Worm (Caenorhabditis elegans): ENCODE data around the gene bca-1.

bca-1 gene

ce11 chrX:6250866-6251265, 46.3 kb upstream of the bca-1 start:
- no peak for TF ChIP-seq pag-3 (tag; optimal IDR thresholded peaks at IDR 0.05; ENCODE audit: borderline replicate concordance)
- no peak for TF ChIP-seq ceh-9 (tag; optimal IDR thresholded peaks at IDR 0.05)
- TF ChIP-seq pqm-1 (tag; optimal IDR thresholded peaks at IDR 0.05) = no peak
- no peak for TF ChIP-seq T23F11.4 (GFP tag; optimal IDR thresholded peaks at IDR 0.05)
- peak; percentile 19 for TF ChIP-seq ceh-31 (tag; optimal IDR thresholded peaks at IDR 0.05)
- no peak for TF ChIP-seq hlh-6 (tag; optimal IDR thresholded peaks at IDR 0.05)
- peak; percentile 97 for TF ChIP-seq unc-42 (tag; optimal IDR thresholded peaks at IDR 0.05)
- TF ChIP-seq pros-1 (tag; optimal IDR thresholded peaks at IDR 0.05) = no peak
- no peak for TF ChIP-seq zip-5 (tag; optimal IDR thresholded peaks at IDR 0.05)

DNA sequence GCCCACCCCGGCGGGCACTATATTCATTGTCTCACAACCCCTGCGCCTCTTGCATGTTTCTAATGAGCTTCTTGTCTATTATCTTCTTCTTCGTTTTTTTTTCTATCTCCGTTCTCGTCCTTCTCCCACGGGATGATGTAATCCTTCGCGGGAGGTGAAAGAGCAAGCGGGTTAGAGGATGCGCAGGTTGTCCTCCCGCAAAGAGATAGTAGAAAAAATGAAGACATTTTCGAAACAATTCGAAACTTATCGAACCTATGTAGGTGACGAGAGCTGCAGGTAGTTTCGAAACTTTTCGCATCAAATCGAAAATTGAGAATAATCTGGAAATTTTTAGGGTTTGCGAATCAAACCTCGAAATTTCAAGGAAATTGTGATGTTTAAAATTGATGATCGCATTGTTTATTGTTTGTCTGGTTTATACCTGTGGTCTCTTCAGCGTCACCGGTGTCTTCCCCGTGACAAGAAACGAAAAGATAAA, 45.8 kb upstream of the bca-1 start:
- peak; percentile 25 for TF ChIP-seq tbx-2 (tag; optimal IDR thresholded peaks at IDR 0.05)
- TF ChIP-seq ceh-18 (tag; optimal IDR thresholded peaks at IDR 0.05) = peak; percentile 73
- TF ChIP-seq hlh-30 (tag; optimal IDR thresholded peaks at IDR 0.05; ENCODE audit: insufficient read depth) = no peak

- TF ChIP-seq C08G9.2 (tag; optimal IDR thresholded peaks at IDR 0.05) (no peak), ceh-31 (tag; optimal IDR thresholded peaks at IDR 0.05) (peak; percentile 28)
Observed at ce11 chrX:6248778-6249658, 44.5 kb upstream of the bca-1 start.

- TF ChIP-seq ceh-6 (GFP tag; optimal IDR thresholded peaks at IDR 0.05) (no peak), unc-42 (tag; optimal IDR thresholded peaks at IDR 0.05) (peak; percentile 43), dve-1 (tag; optimal IDR thresholded peaks at IDR 0.05) (no peak)
Observed at ce11 chrX:6247869-6248268, 43.3 kb upstream of the bca-1 start.

- TF ChIP-seq mec-3 (tag; optimal IDR thresholded peaks at IDR 0.05; ENCODE audit: borderline replicate concordance) (no peak), pha-2 (tag; optimal IDR thresholded peaks at IDR 0.05) (no peak), nhr-11 (tag; optimal IDR thresholded peaks at IDR 0.05) (no peak), npax-4 (tag; optimal IDR thresholded peaks at IDR 0.05) (no peak), elt-4 (tag; optimal IDR thresholded peaks at IDR 0.05) (no peak), lin-11 (tag; optimal IDR thresholded peaks at IDR 0.05) (no peak), nhr-232 (tag; optimal IDR thresholded peaks at IDR 0.05) (no peak)
Observed at ce11 chrX:6247013-6247412, 42.5 kb upstream of the bca-1 start.

- TF ChIP-seq ceh-24 (tag; optimal IDR thresholded peaks at IDR 0.05) (no peak), pha-2 (tag; optimal IDR thresholded peaks at IDR 0.05) (no peak), fkh-10 (GFP tag; optimal IDR thresholded peaks at IDR 0.05) (no peak), ceh-9 (tag; optimal IDR thresholded peaks at IDR 0.05) (no peak), ceh-48 (tag; optimal IDR thresholded peaks at IDR 0.05) (no peak)
Observed at ce11 chrX:6245499-6245898, 41.0 kb upstream of the bca-1 start.

DNA sequence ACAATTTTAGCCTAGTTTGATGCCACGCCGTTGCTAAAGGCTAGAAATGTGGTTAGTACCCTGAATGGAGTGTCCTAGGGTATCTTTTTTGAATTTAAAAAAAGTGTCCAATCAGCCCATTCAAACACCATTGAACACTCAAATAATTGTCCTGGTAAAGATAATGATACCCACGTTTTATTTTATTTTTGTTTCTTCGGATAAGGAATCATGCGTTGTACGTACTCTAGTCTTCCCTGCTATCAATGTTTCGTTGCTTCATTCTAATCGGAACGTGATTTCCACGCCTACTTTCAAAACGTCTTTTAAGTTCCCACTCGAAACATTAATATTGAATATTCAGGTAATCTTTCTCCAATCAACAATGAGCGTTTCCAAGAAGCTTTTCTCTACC, 36.1 kb upstream of the bca-1 start, which contains the start of gene got-2.2:
TSS of gene got-2.2 (plus strand) at position 344 of the 394 bp plus-strand sequence.
- no peak for TF ChIP-seq pha-4 (tag; optimal IDR thresholded peaks at IDR 0.05)
- no peak for TF ChIP-seq che-1 (tag; optimal IDR thresholded peaks at IDR 0.05)
- no peak for TF ChIP-seq dmd-4 (tag; optimal IDR thresholded peaks at IDR 0.05; ENCODE audit: borderline replicate concordance)
- no peak for TF ChIP-seq ceh-22 (tag; optimal IDR thresholded peaks at IDR 0.05)
- no peak for TF ChIP-seq ref-2 (tag; optimal IDR thresholded peaks at IDR 0.05)
- TF ChIP-seq Y22D7AL.16 (tag; optimal IDR thresholded peaks at IDR 0.05) = no peak
- TF ChIP-seq lin-11 (tag; optimal IDR thresholded peaks at IDR 0.05) = no peak
- TF ChIP-seq ceh-14 (tag; optimal IDR thresholded peaks at IDR 0.05) = no peak
- no peak for TF ChIP-seq tbx-2 (tag; optimal IDR thresholded peaks at IDR 0.05)
- TF ChIP-seq ahr-1 (tag; optimal IDR thresholded peaks at IDR 0.05) = no peak
- TF ChIP-seq hlh-30 (tag; optimal IDR thresholded peaks at IDR 0.05; ENCODE audit: insufficient read depth) = no peak
- TF ChIP-seq K09A11.1 (tag; optimal IDR thresholded peaks at IDR 0.05; ENCODE audit: insufficient read depth) = no peak
- no peak for TF ChIP-seq ama-1 (optimal IDR thresholded peaks at IDR 0.05)

Data from whole organism, late embryonic.